Fruit fly (Drosophila melanogaster) ovary, adult (tissue): ENCODE measurements around the gene CG12020.

Experiments
- CG17801 ChIP-seq: fragments of 200-800 bp; optimal IDR thresholded peaks from 2 replicates; lab custom pipeline; 2019; ENCODE audit warnings: missing biosample characterization, mild to moderate bottlenecking, missing genetic modification characterization, moderate library complexity; ENCODE audit not compliant: partially characterized antibody

The CG12020 gene

dm6 chr3L:1798649-1799048 is 1.5 kb downstream of the CG12020 start, which contains the start of gene Patj:
TSS of gene Patj (plus strand) at chr3L:1798803.
- TF ChIP-seq CG17801 (GFP tag; lab: Kevin White, UChicago) = no peak

- peak; percentile 35 for TF ChIP-seq CG17801 (GFP tag; lab: Kevin White, UChicago)
Measured at dm6 chr3L:1802802-1803201, 5.7 kb downstream of the CG12020 start, which contains the start of the genes JTBR and CG42676. TSS of gene JTBR (minus strand) at chr3L:1802856. TSS of gene CG42676 (plus strand) at chr3L:1803107.

DNA sequence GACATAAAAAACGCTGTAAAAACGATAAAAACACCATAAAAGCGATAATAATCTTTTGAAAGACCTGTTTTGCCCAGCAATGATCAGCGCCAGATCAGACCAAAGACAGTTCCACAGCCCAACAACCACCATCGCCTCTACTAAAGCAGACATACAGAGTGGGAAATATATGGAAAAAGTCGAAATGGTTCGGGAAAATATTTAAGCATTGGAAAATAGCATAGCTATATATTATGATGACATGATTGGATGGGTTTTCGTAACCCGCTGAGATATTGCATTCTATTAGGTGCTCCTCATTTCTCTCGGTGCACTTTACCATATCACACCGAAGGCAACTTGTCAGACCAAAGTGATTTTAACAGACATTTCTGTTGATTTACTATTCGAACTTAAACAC is 11.5 kb downstream of the CG12020 start:
- TF ChIP-seq CG17801 (GFP tag; lab: Kevin White, UChicago) = no peak

- no peak for TF ChIP-seq CG17801 (GFP tag; lab: Kevin White, UChicago)
Measured at dm6 chr3L:1810288-1810687, 13.2 kb downstream of the CG12020 start, which contains the start of gene GV1. TSS of gene GV1 (plus strand) at chr3L:1810588.

dm6 chr3L:1816614-1817013 is 19.5 kb downstream of the CG12020 start:
- no peak for TF ChIP-seq CG17801 (GFP tag; lab: Kevin White, UChicago)

- no peak for TF ChIP-seq CG17801 (GFP tag; lab: Kevin White, UChicago)
Measured at dm6 chr3L:1817405-1817804, 20.3 kb downstream of the CG12020 start.

DNA sequence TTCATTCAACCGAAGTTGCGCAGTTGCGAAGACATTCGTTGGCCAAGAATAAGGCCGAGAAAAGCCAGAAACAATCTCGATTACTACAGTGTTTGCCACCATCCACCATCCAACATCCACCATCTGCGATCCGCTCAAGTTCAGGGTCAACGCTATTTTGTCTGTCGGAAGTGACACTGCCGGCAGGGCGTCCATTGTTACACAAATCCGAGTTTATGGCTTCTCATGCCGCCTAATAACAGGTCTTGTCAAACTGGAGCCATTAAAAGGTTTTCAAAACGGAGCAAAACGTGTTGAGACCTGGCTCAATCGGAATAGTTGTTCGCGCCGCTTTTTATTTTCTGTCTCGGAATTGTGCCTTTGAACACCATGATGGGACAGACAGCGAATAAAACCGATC is 21.7 kb downstream of the CG12020 start:
- TF ChIP-seq CG17801 (GFP tag; lab: Kevin White, UChicago) = no peak

- no peak for TF ChIP-seq CG17801 (GFP tag; lab: Kevin White, UChicago)
Measured at dm6 chr3L:1821140-1821539, 24.0 kb downstream of the CG12020 start.

- TF ChIP-seq CG17801 (GFP tag; lab: Kevin White, UChicago) = no peak
Measured at dm6 chr3L:1822365-1822764, 25.3 kb downstream of the CG12020 start.

- no peak for TF ChIP-seq CG17801 (GFP tag; lab: Kevin White, UChicago)
Measured at dm6 chr3L:1827809-1828371, 30.8 kb downstream of the CG12020 start.

DNA sequence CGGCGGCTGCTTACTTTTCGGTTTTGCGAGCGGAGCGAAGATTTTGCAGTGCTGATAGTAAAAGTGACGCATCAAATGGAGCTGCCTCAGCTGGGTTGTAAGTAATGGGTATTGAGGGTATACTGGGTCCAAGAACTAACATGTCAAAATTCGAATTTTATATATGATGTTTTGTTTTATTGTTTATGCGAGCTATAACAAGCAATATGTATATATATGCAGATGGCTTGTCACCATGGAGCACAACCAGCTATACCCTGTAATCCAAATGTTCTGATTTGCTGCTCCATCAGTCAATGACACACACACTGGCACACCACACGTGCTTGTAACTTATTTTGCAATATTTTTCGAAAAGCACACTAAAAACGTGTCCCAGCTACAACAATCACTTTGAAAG is 32.4 kb downstream of the CG12020 start:
- no peak for TF ChIP-seq CG17801 (GFP tag; lab: Kevin White, UChicago)

- no peak for TF ChIP-seq CG17801 (GFP tag; lab: Kevin White, UChicago)
Measured at dm6 chr3L:1831753-1832268, 34.7 kb downstream of the CG12020 start, which contains the start of gene Cpr62Ba. TSS of gene Cpr62Ba (minus strand) at chr3L:1831783.

DNA sequence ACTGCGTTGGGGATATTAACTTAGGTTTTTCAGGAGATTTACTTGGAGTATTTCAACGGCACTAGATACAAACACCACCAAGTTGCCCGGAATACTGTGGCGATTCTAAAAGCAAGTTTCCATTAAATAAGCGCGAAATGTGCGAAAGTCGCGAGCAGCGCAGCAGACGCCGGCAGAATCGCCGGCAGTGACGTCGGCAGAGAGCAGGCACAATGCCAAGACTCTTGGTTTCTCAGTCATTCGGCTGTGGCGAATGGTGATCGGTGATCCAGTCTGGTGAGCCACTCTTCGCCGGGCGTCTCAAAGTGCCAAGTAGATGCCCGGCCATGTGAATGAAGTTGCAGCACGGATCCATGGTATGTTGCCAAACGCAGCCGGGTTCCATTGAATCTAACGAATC is 38.0 kb downstream of the CG12020 start, which contains the start of gene Cpr62Bb:
Gene Cpr62Bb (minus strand): TSS at position 101 of the 400 bp plus-strand sequence.
- TF ChIP-seq CG17801 (GFP tag; lab: Kevin White, UChicago) = no peak

- TF ChIP-seq CG17801 (GFP tag; lab: Kevin White, UChicago) = no peak
Measured at dm6 chr3L:1841984-1842383, 44.9 kb downstream of the CG12020 start, which contains the start of gene Cpr62Bc. TSS of gene Cpr62Bc (minus strand) at chr3L:1842084.

dm6 chr3L:1844600-1844999 is 47.5 kb downstream of the CG12020 start:
- TF ChIP-seq CG17801 (GFP tag; lab: Kevin White, UChicago) = no peak
